Fruit fly (Drosophila melanogaster) S2 (cell line): ENCODE data around the gene CG42359.

Experiments used
- CG8478 ChIP-seq: fragments of >200 bp; optimal IDR thresholded peaks from 2 replicates; lab custom pipeline; 2018
- CTCF ChIP-seq, 2 experiments: fragments of >200 bp; optimal IDR thresholded peaks; 2 replicates each; lab custom pipeline; 2018

- TF ChIP-seq CG8478 (lab: Kevin White, UChicago), result no peak
- no peak for TF ChIP-seq CTCF (optimal IDR thresholded peaks at IDR 0.05; lab: Kevin White, UChicago)
Observed at dm6 chr3R:19152835-19153234, 9.3 kb downstream of the CG42359 start.
